Worm (Caenorhabditis elegans) whole organism, late embryonic: Measurements from ENCODE around the gene rme-6.

Experiments used
- C08G9.2 ChIP-seq: sonication (generic microtip); optimal IDR thresholded peaks from 2 replicates; lab custom pipeline; 2016; ENCODE audit warnings: mild to moderate bottlenecking, missing genetic modification characterization, moderate library complexity, missing compliant biosample characterization
- F13H6.1 ChIP-seq: sonication (generic microtip); optimal IDR thresholded peaks from 2 replicates; lab custom pipeline; 2016; ENCODE audit warnings: missing genetic modification characterization, missing compliant biosample characterization
- K09A11.1 ChIP-seq: sonication (generic microtip); optimal IDR thresholded peaks from 2 replicates; lab custom pipeline; 2017; ENCODE audit warnings: antibody characterized with exemption, mild to moderate bottlenecking, missing genetic modification characterization, missing compliant biosample characterization; ENCODE audit not compliant: insufficient read depth
- T23F11.4 ChIP-seq: fragments of 200-800 bp; sonication (Bioruptor generic); optimal IDR thresholded peaks from 2 replicates; lab custom pipeline; 2018; ENCODE audit warnings: mild to moderate bottlenecking, missing genetic modification characterization, missing compliant biosample characterization
- ahr-1 ChIP-seq: sonication (generic microtip); optimal IDR thresholded peaks from 2 replicates; lab custom pipeline; 2016; ENCODE audit warnings: missing genetic modification characterization, missing compliant biosample characterization
- ama-1 ChIP-seq: fragments of 150-350 bp; optimal IDR thresholded peaks from 2 replicates; lab custom pipeline; 2014
- ceh-14 ChIP-seq: sonication (generic microtip); optimal IDR thresholded peaks from 2 replicates; lab custom pipeline; 2016; ENCODE audit warnings: missing genotype, missing genetic modification characterization, missing compliant biosample characterization
- ceh-18 ChIP-seq: sonication (generic microtip); optimal IDR thresholded peaks from 2 replicates; lab custom pipeline; 2016; ENCODE audit warnings: missing genetic modification characterization, missing compliant biosample characterization
- ceh-19 ChIP-seq: fragments of 200-800 bp; sonication (Bioruptor generic); optimal IDR thresholded peaks from 2 replicates; lab custom pipeline; 2018; ENCODE audit warnings: mild to moderate bottlenecking, missing genetic modification characterization, missing compliant biosample characterization
- ceh-2 ChIP-seq: sonication (generic microtip); optimal IDR thresholded peaks from 2 replicates; lab custom pipeline; 2016; ENCODE audit warnings: missing genotype, missing genetic modification characterization, missing compliant biosample characterization
- ceh-30 ChIP-seq: fragments of 150-350 bp; optimal IDR thresholded peaks from 2 replicates; lab custom pipeline; 2014; ENCODE audit warnings: missing biosample characterization, missing genetic modification characterization
- ceh-34 ChIP-seq: sonication (generic microtip); optimal IDR thresholded peaks from 2 replicates; lab custom pipeline; 2016; ENCODE audit warnings: mild to moderate bottlenecking, missing genetic modification characterization, missing compliant biosample characterization
- ceh-45 ChIP-seq: fragments of 200-800 bp; sonication (Bioruptor generic); IDR thresholded peaks from 2 replicates; pipeline ENCODE4 v1.3.6; 2022; ENCODE audit warnings: missing genetic modification reagents, missing genetic modification characterization, missing compliant biosample characterization
- ceh-48 ChIP-seq: sonication (generic microtip); optimal IDR thresholded peaks from 2 replicates; lab custom pipeline; 2016; ENCODE audit warnings: missing genetic modification characterization, inconsistent platforms, missing compliant biosample characterization
- dve-1 ChIP-seq: sonication (generic microtip); optimal IDR thresholded peaks from 2 replicates; lab custom pipeline; 2017; ENCODE audit warnings: antibody characterized with exemption, mild to moderate bottlenecking, missing genetic modification characterization, missing compliant biosample characterization
- elt-2 ChIP-seq: sonication (generic microtip); optimal IDR thresholded peaks from 2 replicates; lab custom pipeline; 2016; ENCODE audit warnings: missing genetic modification reagents, missing genetic modification characterization, missing compliant biosample characterization
- elt-4 ChIP-seq: sonication (generic microtip); optimal IDR thresholded peaks from 2 replicates; lab custom pipeline; 2016; ENCODE audit warnings: missing genetic modification characterization, missing compliant biosample characterization
- ets-4 ChIP-seq: sonication (generic microtip); optimal IDR thresholded peaks from 2 replicates; lab custom pipeline; 2016; ENCODE audit warnings: missing genetic modification characterization, missing compliant biosample characterization
- eyg-1 ChIP-seq: sonication (generic microtip); optimal IDR thresholded peaks from 2 replicates; lab custom pipeline; 2016; ENCODE audit warnings: missing genotype, missing genetic modification characterization, missing compliant biosample characterization
- fax-1 ChIP-seq: sonication (generic microtip); optimal IDR thresholded peaks from 2 replicates; lab custom pipeline; 2016; ENCODE audit warnings: missing genotype, missing genetic modification characterization, missing compliant biosample characterization
- fkh-10 ChIP-seq: fragments of 150-350 bp; optimal IDR thresholded peaks from 2 replicates; lab custom pipeline; 2014; ENCODE audit warnings: missing biosample characterization, missing genetic modification reagents, missing genetic modification characterization
- gmeb-2 ChIP-seq: sonication (generic microtip); optimal IDR thresholded peaks from 2 replicates; lab custom pipeline; 2016; ENCODE audit warnings: missing genetic modification characterization, inconsistent platforms, missing compliant biosample characterization
- hlh-13 ChIP-seq: fragments of 200-800 bp; sonication (Bioruptor generic); optimal IDR thresholded peaks from 2 replicates; lab custom pipeline; 2018; ENCODE audit warnings: mild to moderate bottlenecking, missing genetic modification characterization, missing compliant biosample characterization
- hlh-15 ChIP-seq: sonication (generic microtip); optimal IDR thresholded peaks from 2 replicates; lab custom pipeline; 2016; ENCODE audit warnings: missing genetic modification characterization, missing compliant biosample characterization
- hlh-6 ChIP-seq: sonication (generic microtip); optimal IDR thresholded peaks from 2 replicates; lab custom pipeline; 2016; ENCODE audit warnings: missing genotype, missing genetic modification characterization, missing compliant biosample characterization
- hlh-8 ChIP-seq: sonication (generic microtip); optimal IDR thresholded peaks from 2 replicates; lab custom pipeline; 2016; ENCODE audit warnings: missing genotype, missing genetic modification characterization, missing compliant biosample characterization
- lin-11 ChIP-seq: fragments of 200-800 bp; sonication (Bioruptor generic); optimal IDR thresholded peaks from 2 replicates; lab custom pipeline; 2018; ENCODE audit warnings: mild to moderate bottlenecking, missing genetic modification characterization, missing compliant biosample characterization
- madf-2 ChIP-seq: sonication (generic microtip); optimal IDR thresholded peaks from 2 replicates; lab custom pipeline; 2017; ENCODE audit warnings: missing genetic modification characterization, missing compliant biosample characterization
- pag-3 ChIP-seq: sonication (generic microtip); optimal IDR thresholded peaks from 2 replicates; lab custom pipeline; 2016; ENCODE audit warnings: missing compliant biosample characterization, missing genetic modification characterization, borderline replicate concordance
- pat-9 ChIP-seq: fragments of 200-800 bp; sonication (Bioruptor generic); optimal IDR thresholded peaks from 2 replicates; lab custom pipeline; 2018; ENCODE audit warnings: mild to moderate bottlenecking, missing genetic modification characterization, moderate library complexity, missing compliant biosample characterization
- pax-1 ChIP-seq: fragments of 150-350 bp; optimal IDR thresholded peaks from 2 replicates; lab custom pipeline; 2014; ENCODE audit warnings: missing biosample characterization, missing genetic modification characterization
- pha-2 ChIP-seq: sonication (generic microtip); optimal IDR thresholded peaks from 2 replicates; lab custom pipeline; 2017; ENCODE audit warnings: mild to moderate bottlenecking, missing genetic modification characterization, missing compliant biosample characterization
- pha-4 ChIP-seq: fragments of 150-350 bp; optimal IDR thresholded peaks from 2 replicates; lab custom pipeline; 2018; ENCODE audit warnings: missing biosample characterization, missing genetic modification reagents, missing genetic modification characterization
- pqm-1 ChIP-seq: sonication (generic microtip); optimal IDR thresholded peaks from 2 replicates; lab custom pipeline; 2016; ENCODE audit warnings: missing genetic modification characterization, missing compliant biosample characterization
- ref-2 ChIP-seq: sonication (generic microtip); optimal IDR thresholded peaks from 2 replicates; lab custom pipeline; 2016; ENCODE audit warnings: missing genetic modification characterization, missing compliant biosample characterization
- rnt-1 ChIP-seq: sonication (generic microtip); optimal IDR thresholded peaks from 2 replicates; lab custom pipeline; 2016; ENCODE audit warnings: missing genetic modification characterization, missing compliant biosample characterization
- sox-2 ChIP-seq: fragments of 200-800 bp; sonication (Bioruptor generic); IDR thresholded peaks from 2 replicates; pipeline ENCODE4 v1.3.6; 2022; ENCODE audit warnings: missing genetic modification reagents, missing genetic modification characterization, missing compliant biosample characterization
- syd-9 ChIP-seq: sonication (generic microtip); optimal IDR thresholded peaks from 2 replicates; lab custom pipeline; 2016; ENCODE audit warnings: mild to moderate bottlenecking, missing genetic modification characterization, moderate library complexity, missing compliant biosample characterization
- tbx-2 ChIP-seq: sonication (generic microtip); optimal IDR thresholded peaks from 2 replicates; lab custom pipeline; 2016; ENCODE audit warnings: missing genetic modification characterization, missing compliant biosample characterization
- tbx-7 ChIP-seq: sonication (generic microtip); optimal IDR thresholded peaks from 2 replicates; lab custom pipeline; 2016; ENCODE audit warnings: missing genotype, missing genetic modification characterization, missing compliant biosample characterization
- unc-42 ChIP-seq: sonication (generic microtip); optimal IDR thresholded peaks from 2 replicates; lab custom pipeline; 2016; ENCODE audit warnings: missing genotype, missing genetic modification characterization, missing compliant biosample characterization
- unc-55 ChIP-seq: sonication (generic microtip); optimal IDR thresholded peaks from 2 replicates; lab custom pipeline; 2017; ENCODE audit warnings: missing biosample characterization, missing genetic modification reagents, missing genetic modification characterization
- unc-86 ChIP-seq: sonication (generic microtip); optimal IDR thresholded peaks from 2 replicates; lab custom pipeline; 2016; ENCODE audit warnings: missing genetic modification characterization, missing compliant biosample characterization
- zip-5 ChIP-seq: sonication (generic microtip); optimal IDR thresholded peaks from 2 replicates; lab custom pipeline; 2016; ENCODE audit warnings: missing genetic modification characterization, missing compliant biosample characterization
- ztf-16 ChIP-seq: sonication (generic microtip); optimal IDR thresholded peaks from 2 replicates; lab custom pipeline; 2017; ENCODE audit warnings: missing genetic modification characterization, missing compliant biosample characterization

The rme-6 gene

ce11 chrX:1128503-1129036 is 31.6 kb downstream of the rme-6 start, which contains the start of gene snx-1 (continued):
- peak; percentile 36 for TF ChIP-seq ref-2
- TF ChIP-seq ceh-18 (tag; lab: Kevin White, UChicago) = peak; percentile 35
- no peak for TF ChIP-seq unc-55 (GFP tag; lab: Kevin White, UChicago)
- no peak for TF ChIP-seq ama-1 (lab: Kevin White, UChicago)
- no peak for TF ChIP-seq dve-1 (tag; lab: Kevin White, UChicago)
- TF ChIP-seq fax-1 = no peak
- TF ChIP-seq ahr-1 (tag; lab: Kevin White, UChicago) = no peak
- TF ChIP-seq F13H6.1 (tag; lab: Kevin White, UChicago) = no peak
- no peak for TF ChIP-seq rnt-1 (tag; lab: Kevin White, UChicago)
- TF ChIP-seq ceh-19 = no peak
- TF ChIP-seq ceh-34 (tag; lab: Kevin White, UChicago) = no peak
- no peak for TF ChIP-seq hlh-15 (tag; lab: Kevin White, UChicago)
- no peak for TF ChIP-seq ceh-30
- no peak for TF ChIP-seq hlh-13 (GFP tag; lab: Kevin White, UChicago)
- no peak for TF ChIP-seq ceh-14 (tag; lab: Kevin White, UChicago)
- no peak for TF ChIP-seq ceh-2 (tag; lab: Kevin White, UChicago)
- TF ChIP-seq hlh-8 (tag; lab: Kevin White, UChicago) = peak; percentile 6
- peak; percentile 18 for TF ChIP-seq unc-42 (tag; lab: Kevin White, UChicago)
- TF ChIP-seq syd-9 (tag; lab: Kevin White, UChicago) = no peak
- no peak for TF ChIP-seq pax-1 (tag; lab: Kevin White, UChicago)
- no peak for TF ChIP-seq pha-4 (tag; lab: Kevin White, UChicago)
- no peak for TF ChIP-seq eyg-1 (tag; lab: Kevin White, UChicago)
- TF ChIP-seq tbx-7 = no peak
- peak; percentile 11 for TF ChIP-seq tbx-2
- no peak for TF ChIP-seq pat-9
- no peak for TF ChIP-seq T23F11.4 (GFP tag; lab: Kevin White, UChicago)
- TF ChIP-seq gmeb-2 = no peak
- TF ChIP-seq fkh-10 = no peak
- TF ChIP-seq unc-86 = no peak
- TF ChIP-seq ceh-48 (tag; lab: Kevin White, UChicago) = no peak
- no peak for TF ChIP-seq K09A11.1 (tag; lab: Kevin White, UChicago)
- TF ChIP-seq pqm-1 (tag; lab: Kevin White, UChicago) = no peak
- TF ChIP-seq, all 69 proteins: peak for 10

ce11 chrX:1141617-1142016 is 44.7 kb downstream of the rme-6 start:
- TF ChIP-seq fax-1 = no peak
- TF ChIP-seq ahr-1 (tag; lab: Kevin White, UChicago) = no peak
- no peak for TF ChIP-seq pqm-1 (tag; lab: Kevin White, UChicago)
- no peak for TF ChIP-seq ceh-48 (tag; lab: Kevin White, UChicago)
- TF ChIP-seq elt-2 (tag; lab: Kevin White, UChicago) = no peak
- no peak for TF ChIP-seq tbx-7
- TF ChIP-seq dve-1 (tag; lab: Kevin White, UChicago) = no peak
- no peak for TF ChIP-seq hlh-15 (tag; lab: Kevin White, UChicago)
- TF ChIP-seq ets-4 = no peak
- no peak for TF ChIP-seq C08G9.2 (tag; lab: Kevin White, UChicago)
- no peak for TF ChIP-seq gmeb-2
- no peak for TF ChIP-seq lin-11
- no peak for TF ChIP-seq pat-9
- TF ChIP-seq madf-2 (tag; lab: Kevin White, UChicago) = no peak
- TF ChIP-seq ceh-45 (GFP tag; lab: Robert Waterston, UW) = no peak
- no peak for TF ChIP-seq elt-4
- TF ChIP-seq zip-5 (tag; lab: Kevin White, UChicago) = no peak
- no peak for TF ChIP-seq F13H6.1 (tag; lab: Kevin White, UChicago)
- TF ChIP-seq K09A11.1 (tag; lab: Kevin White, UChicago) = no peak
- TF ChIP-seq, all 69 proteins: peak for 0

ce11 chrX:1147394-1147793 is 50.4 kb downstream of the rme-6 start:
- TF ChIP-seq pha-2 (no peak), elt-4 (no peak), fax-1 (no peak), sox-2 (no peak), ahr-1 (tag; lab: Kevin White, UChicago) (no peak), ztf-16 (no peak), hlh-8 (tag; lab: Kevin White, UChicago) (no peak), ceh-18 (tag; lab: Kevin White, UChicago) (no peak), hlh-15 (tag; lab: Kevin White, UChicago) (no peak), pag-3 (tag; lab: Kevin White, UChicago) (no peak), syd-9 (tag; lab: Kevin White, UChicago) (no peak), hlh-6 (tag; lab: Kevin White, UChicago) (no peak)
